3 worm cellular contexts compared by ENCODE assay signal in the genomic region with DNA sequence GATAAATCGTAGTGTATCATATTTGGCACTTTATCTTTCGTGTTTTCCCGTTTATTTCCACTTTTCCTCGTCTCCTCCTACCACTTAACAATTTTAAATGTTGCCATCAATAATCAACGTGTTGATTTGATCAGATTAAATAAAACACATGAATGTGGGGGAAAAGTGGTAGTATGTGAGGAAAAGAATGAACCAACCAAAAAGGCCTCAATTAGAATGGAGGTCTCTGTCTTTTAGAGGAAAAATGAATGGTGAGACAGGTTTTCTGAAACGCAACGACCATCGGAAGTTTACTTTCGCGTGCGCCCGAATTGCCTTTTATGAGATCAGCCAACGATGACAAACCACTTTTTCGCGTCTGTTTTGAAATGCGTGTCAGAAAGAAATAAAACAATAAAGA.
TF ChIP-seq lines count a peak whose summit lies in the region.

No protein-coding gene starts in this region.

TF ChIP-seq in whole organism, L1 larva, 84 proteins besides CTCF, POLR2A, EP300 and RAD21:
- TF ChIP-seq nhr-28 (tag; optimal IDR thresholded peaks at IDR 0.05; lab: Kevin White, UChicago): no peak
- no peak for TF ChIP-seq nhr-77 (tag; optimal IDR thresholded peaks at IDR 0.05; lab: Kevin White, UChicago)
- TF ChIP-seq nhr-85 (tag; lab: Kevin White, UChicago): peak; percentile 69
- no peak for TF ChIP-seq unc-130 (tag; optimal IDR thresholded peaks at IDR 0.05; lab: Kevin White, UChicago)
- TF ChIP-seq ztf-11 (tag; optimal IDR thresholded peaks at IDR 0.05; lab: Kevin White, UChicago): no peak
- no peak for TF ChIP-seq nhr-71 (tag; optimal IDR thresholded peaks at IDR 0.05; lab: Kevin White, UChicago)
- TF ChIP-seq jun-1 (tag; optimal IDR thresholded peaks at IDR 0.05; lab: Kevin White, UChicago): no peak
- peak; percentile 11 for TF ChIP-seq blmp-1 (tag; optimal IDR thresholded peaks at IDR 0.05; lab: Kevin White, UChicago)
- peak; percentile 41 for TF ChIP-seq lin-14 (GFP tag; optimal IDR thresholded peaks at IDR 0.05; lab: Kevin White, UChicago)

TF ChIP-seq in whole organism, L2 larva, 48 proteins besides CTCF, POLR2A, EP300 and RAD21:
- TF ChIP-seq sem-4 (tag; optimal IDR thresholded peaks at IDR 0.05; lab: Kevin White, UChicago) (peak; percentile 10), nhr-25 (tag; optimal IDR thresholded peaks at IDR 0.05; lab: Kevin White, UChicago) (peak; percentile 56), nhr-23 (tag; optimal IDR thresholded peaks at IDR 0.05; lab: Kevin White, UChicago) (no peak)

TF ChIP-seq in whole organism, L3 larva, 47 proteins besides CTCF, POLR2A, EP300 and RAD21:
- no peak for TF ChIP-seq lin-39 (tag; optimal IDR thresholded peaks at IDR 0.05; lab: Kevin White, UChicago)
- TF ChIP-seq tbx-2 (tag; optimal IDR thresholded peaks at IDR 0.05; lab: Kevin White, UChicago): no peak
- TF ChIP-seq nhr-77 (tag; optimal IDR thresholded peaks at IDR 0.05; lab: Kevin White, UChicago): no peak
- TF ChIP-seq nhr-25 (tag; optimal IDR thresholded peaks at IDR 0.05; lab: Kevin White, UChicago): peak; percentile 33
- no peak for TF ChIP-seq eor-1 (tag; optimal IDR thresholded peaks at IDR 0.05; lab: Kevin White, UChicago)
- TF ChIP-seq aly-2 (tag; optimal IDR thresholded peaks at IDR 0.05; lab: Kevin White, UChicago): no peak
- no peak for TF ChIP-seq elt-2 (tag; optimal IDR thresholded peaks at IDR 0.05; lab: Kevin White, UChicago)
